Fruit fly (Drosophila melanogaster): ENCODE results near the gene CG5180.

The CG5180 gene

dm6 chr3R:20597407-20598325 lies 39.9 kb downstream of the CG5180 start:
- TF ChIP-seq Dll (optimal IDR thresholded peaks at IDR 0.05) = no peak
- no peak for TF ChIP-seq usp (GFP tag; optimal IDR thresholded peaks at IDR 0.05)
- no peak for TF ChIP-seq pan (optimal IDR thresholded peaks at IDR 0.05)
- no peak for TF ChIP-seq CG8478 (optimal IDR thresholded peaks at IDR 0.05)
- TF ChIP-seq EcR (GFP tag; optimal IDR thresholded peaks at IDR 0.05) = no peak
- no peak for TF ChIP-seq psq (optimal IDR thresholded peaks at IDR 0.05)

- TF ChIP-seq Dll (optimal IDR thresholded peaks at IDR 0.05) = no peak
- no peak for TF ChIP-seq psq (optimal IDR thresholded peaks at IDR 0.05)
- TF ChIP-seq EcR (GFP tag; optimal IDR thresholded peaks at IDR 0.05) = no peak
- TF ChIP-seq usp (GFP tag; optimal IDR thresholded peaks at IDR 0.05) = no peak
- no peak for TF ChIP-seq CG8478 (optimal IDR thresholded peaks at IDR 0.05)
- no peak for TF ChIP-seq pan (optimal IDR thresholded peaks at IDR 0.05)
Observed at dm6 chr3R:20600109-20600508, 42.4 kb downstream of the CG5180 start.

- TF ChIP-seq EcR (GFP tag; optimal IDR thresholded peaks at IDR 0.05) (no peak), psq (optimal IDR thresholded peaks at IDR 0.05) (no peak), pan (optimal IDR thresholded peaks at IDR 0.05) (no peak), usp (GFP tag; optimal IDR thresholded peaks at IDR 0.05) (no peak), Dll (optimal IDR thresholded peaks at IDR 0.05) (no peak), CG8478 (optimal IDR thresholded peaks at IDR 0.05) (no peak)
Observed at dm6 chr3R:20602599-20602998, 44.9 kb downstream of the CG5180 start.

- TF ChIP-seq Dll (optimal IDR thresholded peaks at IDR 0.05) = no peak
- TF ChIP-seq psq (optimal IDR thresholded peaks at IDR 0.05) = no peak
- TF ChIP-seq pan (optimal IDR thresholded peaks at IDR 0.05) = no peak
- TF ChIP-seq CG8478 (optimal IDR thresholded peaks at IDR 0.05) = no peak
- no peak for TF ChIP-seq EcR (GFP tag; optimal IDR thresholded peaks at IDR 0.05)
- TF ChIP-seq usp (GFP tag; optimal IDR thresholded peaks at IDR 0.05) = no peak
Observed at dm6 chr3R:20604078-20604477, 46.3 kb downstream of the CG5180 start.

dm6 chr3R:20605078-20605477 lies 47.3 kb downstream of the CG5180 start:
- TF ChIP-seq pan (optimal IDR thresholded peaks at IDR 0.05) = no peak

dm6 chr3R:20605562-20606155 lies 47.9 kb downstream of the CG5180 start:
- TF ChIP-seq usp (GFP tag; optimal IDR thresholded peaks at IDR 0.05) = no peak
- TF ChIP-seq CG8478 (optimal IDR thresholded peaks at IDR 0.05) = no peak
- TF ChIP-seq EcR (GFP tag; optimal IDR thresholded peaks at IDR 0.05) = no peak
- no peak for TF ChIP-seq pan (optimal IDR thresholded peaks at IDR 0.05)
- TF ChIP-seq Dll (optimal IDR thresholded peaks at IDR 0.05) = no peak
- no peak for TF ChIP-seq psq (optimal IDR thresholded peaks at IDR 0.05)

dm6 chr3R:20608199-20608598 lies 50.5 kb downstream of the CG5180 start:
- TF ChIP-seq EcR (GFP tag; optimal IDR thresholded peaks at IDR 0.05) (no peak), psq (optimal IDR thresholded peaks at IDR 0.05) (no peak), Dll (optimal IDR thresholded peaks at IDR 0.05) (no peak), pan (optimal IDR thresholded peaks at IDR 0.05) (no peak), usp (GFP tag; optimal IDR thresholded peaks at IDR 0.05) (no peak), CG8478 (optimal IDR thresholded peaks at IDR 0.05) (no peak)

Data from whole organism.